Worm (Caenorhabditis elegans) whole organism, L2 larva: Measurements from ENCODE around the gene srlf-29.

Source experiments
- ZK546.5 ChIP-seq: sonication (generic microtip); optimal IDR thresholded peaks from 2 replicates; lab custom pipeline; 2017; ENCODE audit warnings: missing biosample characterization, missing genetic modification characterization
- blmp-1 ChIP-seq: sonication (generic microtip); optimal IDR thresholded peaks from 2 replicates; lab custom pipeline; 2017; ENCODE audit warnings: missing genetic modification characterization, mild to moderate bottlenecking, missing compliant biosample characterization, antibody characterized with exemption, moderate library complexity; ENCODE audit not compliant: insufficient read depth
- egl-27 ChIP-seq: sonication (generic microtip); optimal IDR thresholded peaks from 3 replicates; lab custom pipeline; 2017; ENCODE audit warnings: missing biosample characterization, missing genetic modification reagents, missing genetic modification characterization
- elt-1 ChIP-seq: fragments of 150-350 bp; optimal IDR thresholded peaks from 2 replicates; lab custom pipeline; 2014; ENCODE audit warnings: missing biosample characterization, missing genetic modification characterization
- elt-3 ChIP-seq: sonication (generic microtip); optimal IDR thresholded peaks from 2 replicates; lab custom pipeline; 2017; ENCODE audit warnings: missing biosample characterization, missing genetic modification characterization
- lin-11 ChIP-seq: fragments of 150-350 bp; sonication (generic microtip); optimal IDR thresholded peaks from 2 replicates; lab custom pipeline; 2014; ENCODE audit warnings: missing biosample characterization, missing genetic modification characterization, inconsistent platforms, mixed read lengths
- lin-39 ChIP-seq: fragments of 150-350 bp; optimal IDR thresholded peaks from 2 replicates; lab custom pipeline; 2014; ENCODE audit warnings: missing biosample characterization, missing genetic modification reagents, missing genetic modification characterization
- nhr-25 ChIP-seq: fragments of 150-350 bp; sonication (generic microtip); optimal IDR thresholded peaks from 3 replicates; lab custom pipeline; 2014; ENCODE audit warnings: missing biosample characterization, missing genetic modification characterization
- nhr-77 ChIP-seq: fragments of 150-350 bp; optimal IDR thresholded peaks from 2 replicates; lab custom pipeline; 2014; ENCODE audit warnings: missing biosample characterization, missing genetic modification characterization
- snpc-4 ChIP-seq: fragments of 150-350 bp; optimal IDR thresholded peaks from 2 replicates; lab custom pipeline; 2014; ENCODE audit warnings: missing biosample characterization, missing genetic modification characterization
- unc-62 ChIP-seq: fragments of 150-350 bp; optimal IDR thresholded peaks from 2 replicates; lab custom pipeline; 2014; ENCODE audit warnings: missing biosample characterization, missing genetic modification reagents, missing genetic modification characterization
- ztf-4 ChIP-seq: fragments of 150-350 bp; optimal IDR thresholded peaks from 2 replicates; lab custom pipeline; 2014; ENCODE audit warnings: missing biosample characterization, missing genetic modification characterization

DNA sequence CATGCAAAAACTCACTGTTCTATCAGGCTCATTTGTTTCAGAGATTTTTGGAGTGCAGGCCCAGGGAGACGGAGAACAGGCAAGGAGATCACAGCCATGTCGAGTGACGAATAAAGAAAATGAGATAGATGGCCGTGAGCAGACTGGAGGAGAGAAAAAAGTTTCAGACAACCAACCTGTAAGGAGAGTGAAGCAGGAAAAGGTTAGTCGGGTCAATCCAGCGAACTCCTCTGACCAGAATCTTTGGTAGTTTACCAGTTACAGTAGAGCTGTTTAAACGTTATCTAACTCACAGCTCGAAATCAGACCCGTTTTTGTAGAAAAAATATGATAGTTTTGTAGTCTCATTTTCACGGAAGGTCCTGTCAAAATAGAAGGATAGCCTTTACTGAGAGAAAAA is 17.4 kb upstream of the srlf-29 start, which contains the start of gene fbxb-21:
- TF ChIP-seq lin-11 (tag; lab: Kevin White, UChicago), result no peak
- TF ChIP-seq nhr-77, result no peak
- TF ChIP-seq blmp-1 (tag; lab: Kevin White, UChicago), result no peak
- no peak for TF ChIP-seq ztf-4 (tag; lab: Kevin White, UChicago)
- no peak for TF ChIP-seq elt-1
- no peak for TF ChIP-seq snpc-4 (tag; lab: Kevin White, UChicago)
- no peak for TF ChIP-seq unc-62 (GFP tag; lab: Kevin White, UChicago)
- TF ChIP-seq lin-39 (tag; lab: Kevin White, UChicago), result no peak
- no peak for TF ChIP-seq egl-27 (tag; lab: Kevin White, UChicago)
- TF ChIP-seq elt-3 (tag; lab: Kevin White, UChicago), result no peak
- no peak for TF ChIP-seq ZK546.5 (tag; lab: Kevin White, UChicago)
- no peak for TF ChIP-seq nhr-25
